Fruit fly (Drosophila melanogaster) whole organism, prepupa: Measurements from ENCODE around the gene Gr63a.

Experiments used
- Blimp-1 ChIP-seq: fragments of 200-800 bp; sonication (Bioruptor generic); optimal IDR thresholded peaks from 3 replicates; lab custom pipeline; 2017; ENCODE audit warnings: missing biosample characterization, missing genetic modification characterization, mild to moderate bottlenecking, moderate library complexity, missing genetic modification reagents
- CG15336 ChIP-seq: fragments of 200-800 bp; sonication (Bioruptor generic); IDR thresholded peaks from 2 replicates; pipeline ENCODE4 v1.3.6; 2022; ENCODE audit warnings: missing biosample characterization, missing genetic modification characterization
- CG1621 ChIP-seq: fragments of 200-800 bp; sonication (Bioruptor generic); optimal IDR thresholded peaks from 3 replicates; lab custom pipeline; 2018; ENCODE audit warnings: missing biosample characterization, mild to moderate bottlenecking, missing genetic modification characterization
- CG16779 ChIP-seq: fragments of 200-800 bp; sonication (Bioruptor generic); optimal IDR thresholded peaks from 3 replicates; lab custom pipeline; 2017; ENCODE audit warnings: missing biosample characterization, mild to moderate bottlenecking, missing genetic modification characterization
- CG31627 ChIP-seq: fragments of 200-800 bp; sonication (Bioruptor generic); optimal IDR thresholded peaks from 3 replicates; lab custom pipeline; 2016; ENCODE audit warnings: missing biosample characterization, missing genetic modification characterization
- CG32006 ChIP-seq: fragments of 200-800 bp; sonication (Bioruptor generic); optimal IDR thresholded peaks from 3 replicates; lab custom pipeline; 2017; ENCODE audit warnings: missing biosample characterization, mild to moderate bottlenecking, missing genetic modification characterization
- CG34406 ChIP-seq: fragments of 200-800 bp; sonication (Bioruptor generic); optimal IDR thresholded peaks from 3 replicates; lab custom pipeline; 2016; ENCODE audit warnings: missing biosample characterization, missing genetic modification characterization
- CG3919 ChIP-seq: fragments of 200-800 bp; sonication (Bioruptor generic); optimal IDR thresholded peaks from 3 replicates; lab custom pipeline; 2016; ENCODE audit warnings: missing biosample characterization, missing genetic modification characterization
- CG6163 ChIP-seq: fragments of 200-800 bp; sonication (Bioruptor generic); IDR thresholded peaks from 3 replicates; pipeline ENCODE4 v1.3.6; 2022; ENCODE audit warnings: missing biosample characterization, missing genetic modification characterization
- CG6276 ChIP-seq: fragments of 200-800 bp; sonication (Bioruptor generic); optimal IDR thresholded peaks from 2 replicates; lab custom pipeline; 2017; ENCODE audit warnings: missing biosample characterization, mild to moderate bottlenecking, missing genetic modification characterization
- CG6792 ChIP-seq: fragments of 200-800 bp; sonication (Bioruptor generic); optimal IDR thresholded peaks from 3 replicates; lab custom pipeline; 2016; ENCODE audit warnings: missing biosample characterization, missing genetic modification characterization
- CG6854 ChIP-seq: fragments of 200-800 bp; sonication (Bioruptor generic); optimal IDR thresholded peaks from 2 replicates; lab custom pipeline; 2017; ENCODE audit warnings: missing biosample characterization, mild to moderate bottlenecking, missing genetic modification characterization
- CG8119 ChIP-seq: fragments of 200-800 bp; sonication (Bioruptor generic); IDR thresholded peaks from 3 replicates; pipeline ENCODE4 v1.3.6; 2022; ENCODE audit warnings: missing biosample characterization, missing genetic modification characterization
- CG8632 ChIP-seq: fragments of 200-800 bp; sonication (Bioruptor generic); optimal IDR thresholded peaks from 3 replicates; lab custom pipeline; 2016; ENCODE audit warnings: missing biosample characterization, missing genetic modification characterization
- CG9139 ChIP-seq: fragments of 200-800 bp; sonication (Bioruptor generic); optimal IDR thresholded peaks from 3 replicates; lab custom pipeline; 2017; ENCODE audit warnings: missing biosample characterization, mild to moderate bottlenecking, missing genetic modification characterization
- Eip78C ChIP-seq: fragments of 200-800 bp; sonication (Bioruptor generic); peaks from one replicate; lab custom pipeline; 2016; ENCODE audit warnings: missing biosample characterization, missing genetic modification characterization
- Eip93F ChIP-seq: fragments of 200-800 bp; sonication (Bioruptor generic); optimal IDR thresholded peaks from 2 replicates; lab custom pipeline; 2016; ENCODE audit warnings: missing biosample characterization, mild to moderate bottlenecking, missing genetic modification characterization
- Ets96B ChIP-seq: fragments of 200-800 bp; optimal IDR thresholded peaks from 2 replicates; lab custom pipeline; 2019; ENCODE audit warnings: missing biosample characterization, mild to moderate bottlenecking, missing genetic modification characterization, moderate library complexity
- Hr39 ChIP-seq: fragments of 200-800 bp; sonication (Bioruptor generic); optimal IDR thresholded peaks from 2 replicates; lab custom pipeline; 2016; ENCODE audit warnings: missing biosample characterization, missing genetic modification characterization
- Hr4 ChIP-seq: fragments of 200-800 bp; sonication (Bioruptor generic); optimal IDR thresholded peaks from 3 replicates; lab custom pipeline; 2016; ENCODE audit warnings: missing biosample characterization, missing genetic modification characterization
- Lpt ChIP-seq: fragments of 200-800 bp; sonication (Bioruptor generic); optimal IDR thresholded peaks from 3 replicates; lab custom pipeline; 2016; ENCODE audit warnings: missing biosample characterization, missing genetic modification characterization
- Met ChIP-seq: fragments of 200-800 bp; sonication (Bioruptor generic); optimal IDR thresholded peaks from 3 replicates; lab custom pipeline; 2016; ENCODE audit warnings: missing biosample characterization, missing genetic modification characterization
- OdsH ChIP-seq: fragments of 200-800 bp; sonication (Bioruptor generic); optimal IDR thresholded peaks from 3 replicates; lab custom pipeline; 2016; ENCODE audit warnings: missing biosample characterization, missing genetic modification characterization
- Smox ChIP-seq: fragments of 200-800 bp; sonication (Bioruptor generic); optimal IDR thresholded peaks from 3 replicates; lab custom pipeline; 2016; ENCODE audit warnings: missing biosample characterization, missing genetic modification characterization
- Sox14 ChIP-seq: fragments of 200-800 bp; sonication (Bioruptor generic); optimal IDR thresholded peaks from 3 replicates; lab custom pipeline; 2016; ENCODE audit warnings: missing biosample characterization, missing genetic modification characterization
- achi ChIP-seq: fragments of 200-800 bp; sonication (Bioruptor generic); optimal IDR thresholded peaks from 3 replicates; lab custom pipeline; 2016; ENCODE audit warnings: missing biosample characterization, missing genetic modification characterization
- acj6 ChIP-seq: fragments of 200-800 bp; sonication (Bioruptor generic); optimal IDR thresholded peaks from 3 replicates; lab custom pipeline; 2016; ENCODE audit warnings: missing biosample characterization, missing genetic modification characterization
- cyc ChIP-seq: fragments of 200-800 bp; sonication (Bioruptor generic); optimal IDR thresholded peaks from 3 replicates; lab custom pipeline; 2016; ENCODE audit warnings: missing biosample characterization, missing genetic modification characterization
- dac ChIP-seq: fragments of 200-800 bp; sonication (Bioruptor generic); optimal IDR thresholded peaks from 2 replicates; lab custom pipeline; 2017; ENCODE audit warnings: missing biosample characterization, mild to moderate bottlenecking, missing genetic modification characterization
- fkh ChIP-seq: fragments of 200-800 bp; sonication (Bioruptor generic); optimal IDR thresholded peaks from 3 replicates; lab custom pipeline; 2017; ENCODE audit warnings: missing biosample characterization, mild to moderate bottlenecking, missing genetic modification characterization, moderate library complexity
- net ChIP-seq: fragments of 200-800 bp; sonication (Bioruptor generic); optimal IDR thresholded peaks from 3 replicates; lab custom pipeline; 2016; ENCODE audit warnings: missing biosample characterization, missing genetic modification characterization
- pdm3 ChIP-seq: fragments of 200-800 bp; sonication (Bioruptor generic); optimal IDR thresholded peaks from 3 replicates; lab custom pipeline; 2016; ENCODE audit warnings: missing biosample characterization, missing genetic modification characterization
- salr ChIP-seq, 2 experiments: fragments of 200-800 bp; sonication (Bioruptor generic); optimal IDR thresholded peaks; 3 replicates each; lab custom pipeline; 2016 to 2018; ENCODE audit warnings: missing biosample characterization in 2 of 2, missing genetic modification characterization in 2 of 2, mild to moderate bottlenecking in 1 of 2
- spab ChIP-seq: fragments of 200-800 bp; sonication (Bioruptor generic); optimal IDR thresholded peaks from 2 replicates; lab custom pipeline; 2017; ENCODE audit warnings: missing biosample characterization, mild to moderate bottlenecking, missing genetic modification characterization, missing genetic modification reagents
- ss ChIP-seq, 2 experiments: fragments of 200-800 bp; sonication (Bioruptor generic); optimal IDR thresholded peaks; 2 replicates in 1 of 2; 3 replicates in 1 of 2; lab custom pipeline; 2017 to 2018; ENCODE audit warnings: mild to moderate bottlenecking in 2 of 2, missing biosample characterization in 2 of 2, missing genetic modification characterization in 2 of 2, moderate library complexity in 1 of 2
- svp ChIP-seq: fragments of 200-800 bp; sonication (Bioruptor generic); peaks from one replicate; lab custom pipeline; 2016; ENCODE audit warnings: missing biosample characterization, missing genetic modification characterization
- topi ChIP-seq: fragments of 200-800 bp; sonication (Bioruptor generic); optimal IDR thresholded peaks from 3 replicates; lab custom pipeline; 2016; ENCODE audit warnings: missing biosample characterization, missing genetic modification characterization

The Gr63a gene

dm6 chr3L:3862504-3863380 is 33.7 kb downstream of the Gr63a start:
- TF ChIP-seq Eip93F (GFP tag; lab: Kevin White, UChicago) (no peak), acj6 (GFP tag; lab: Kevin White, UChicago) (peak; percentile 38), CG31627 (peak; percentile 24), fkh (GFP tag; lab: Kevin White, UChicago) (peak; percentile 63), CG6792 (GFP tag; lab: Kevin White, UChicago) (no peak), CG6276 (no peak), cyc (GFP tag; lab: Kevin White, UChicago) (peak; percentile 11), CG6163 (GFP tag; lab: Robert Waterston, UW) (0 out of 3 replicates have a peak, but pooled peaks have one; percentile 53), Sox14 (GFP tag; lab: Kevin White, UChicago) (peak; percentile 32), CG32006 (GFP tag; lab: Kevin White, UChicago) (peak; percentile 31), Met (GFP tag; lab: Kevin White, UChicago) (peak; percentile 41), spab (GFP tag; lab: Kevin White, UChicago) (no peak), net (GFP tag; lab: Kevin White, UChicago) (no peak), CG16779 (no peak), CG15336 (0 out of 2 replicates have a peak, but pooled peaks have one; percentile 17), salr (GFP tag; optimal IDR thresholded peaks at IDR 0.05; lab: Kevin White, UChicago) (peak in 1 of 2 experiments; percentile 5), Blimp-1 (GFP tag; lab: Kevin White, UChicago) (no peak), Eip78C (peak; percentile 81), CG3919 (peak; percentile 41), topi (GFP tag; lab: Kevin White, UChicago) (peak; percentile 31), CG34406 (peak; percentile 16), svp (GFP tag; lab: Kevin White, UChicago) (peak; percentile 63), CG8632 (GFP tag; lab: Kevin White, UChicago) (no peak), CG9139 (GFP tag; lab: Kevin White, UChicago) (no peak), dac (no peak), Lpt (GFP tag; lab: Kevin White, UChicago) (peak; percentile 13), OdsH (GFP tag; lab: Kevin White, UChicago) (peak; percentile 40), ss (GFP tag; optimal IDR thresholded peaks at IDR 0.05; lab: Kevin White, UChicago) (peak in 1 of 2 experiments; percentile 60), Hr39 (GFP tag; lab: Kevin White, UChicago) (peak; percentile 14), Hr4 (GFP tag; lab: Kevin White, UChicago) (peak; percentile 33), CG6854 (GFP tag; lab: Kevin White, UChicago) (no peak), pdm3 (GFP tag; lab: Kevin White, UChicago) (peak; percentile 29), Smox (GFP tag; lab: Kevin White, UChicago) (no peak), CG1621 (tag; lab: Kevin White, UChicago) (no peak), Ets96B (tag; lab: Kevin White, UChicago) (peak; percentile 12), achi (GFP tag; lab: Kevin White, UChicago) (peak; percentile 37)

dm6 chr3L:3856004-3856403 is 40.4 kb downstream of the Gr63a start:
- TF ChIP-seq CG8119 (GFP tag; lab: Robert Waterston, UW) (no peak), CG6163 (GFP tag; lab: Robert Waterston, UW) (no peak), fkh (GFP tag; lab: Kevin White, UChicago) (peak; percentile 28)
- TF ChIP-seq, all 60 proteins: peak for 1
